Fruit fly (Drosophila melanogaster): ENCODE data around the gene Ubx.

- TF ChIP-seq CG8478 (optimal IDR thresholded peaks at IDR 0.05): no peak
- no peak for TF ChIP-seq CTCF (optimal IDR thresholded peaks at IDR 0.05)
These were observed 79.2 kb downstream of the Ubx start for dm6 chr3R:16655000-16655493.
